Fruit fly (Drosophila melanogaster) whole organism, embryonic: ENCODE measurements around the gene CG42852.

Experiments used
- BEAF-32 ChIP-seq: fragments of 200-800 bp; sonication (Bioruptor generic); optimal IDR thresholded peaks from 3 replicates; lab custom pipeline; 2017; ENCODE audit warnings: missing biosample characterization, missing genetic modification characterization, mild to moderate bottlenecking, moderate library complexity, missing genetic modification reagents
- Bgb ChIP-seq: fragments of 200-800 bp; sonication (Bioruptor generic); IDR thresholded peaks from 2 replicates; pipeline ENCODE4 v1.3.6; 2022; ENCODE audit warnings: missing biosample characterization, missing genetic modification characterization; ENCODE audit not compliant: partially characterized antibody
- CG1024 ChIP-seq: fragments of 200-800 bp; sonication (Bioruptor generic); IDR thresholded peaks from 2 replicates; pipeline ENCODE4 v1.3.6; 2022; ENCODE audit warnings: missing biosample characterization, missing genetic modification characterization
- CG11723 ChIP-seq: fragments of 200-800 bp; sonication (Bioruptor generic); optimal IDR thresholded peaks from 2 replicates; lab custom pipeline; 2017; ENCODE audit warnings: missing biosample characterization, mild to moderate bottlenecking, missing genetic modification characterization
- CG13424 ChIP-seq: fragments of 200-800 bp; sonication (Bioruptor generic); optimal IDR thresholded peaks from 2 replicates; lab custom pipeline; 2019; ENCODE audit warnings: missing biosample characterization, mild to moderate bottlenecking, missing genetic modification characterization, moderate library complexity
- CG14050 ChIP-seq: fragments of 200-800 bp; sonication (Bioruptor generic); IDR thresholded peaks from 3 replicates; pipeline ENCODE4 v1.3.6; 2022; ENCODE audit warnings: missing biosample characterization, missing genetic modification characterization
- CG14710 ChIP-seq: fragments of 200-800 bp; sonication (Bioruptor generic); optimal IDR thresholded peaks from 3 replicates; lab custom pipeline; 2019; ENCODE audit warnings: missing biosample characterization, mild to moderate bottlenecking, missing genetic modification characterization, moderate library complexity
- CG15514 ChIP-seq: fragments of 200-800 bp; sonication (Bioruptor generic); optimal IDR thresholded peaks from 3 replicates; lab custom pipeline; 2017; ENCODE audit warnings: missing biosample characterization, missing genetic modification characterization, mild to moderate bottlenecking, moderate library complexity, missing genetic modification reagents
- CG15601 ChIP-seq: fragments of 200-800 bp; sonication (Bioruptor generic); optimal IDR thresholded peaks from 3 replicates; lab custom pipeline; 2019; ENCODE audit warnings: missing biosample characterization, mild to moderate bottlenecking, missing genetic modification characterization, moderate library complexity
- CG17385 ChIP-seq: fragments of 200-800 bp; sonication (Bioruptor generic); optimal IDR thresholded peaks from 3 replicates; lab custom pipeline; 2018; ENCODE audit warnings: missing biosample characterization, mild to moderate bottlenecking, missing genetic modification characterization
- CG17829 ChIP-seq: fragments of 200-800 bp; optimal IDR thresholded peaks from 2 replicates; lab custom pipeline; 2019; ENCODE audit warnings: missing biosample characterization, mild to moderate bottlenecking, missing genetic modification characterization, moderate library complexity
- CG18764 ChIP-seq: fragments of 200-800 bp; sonication (Bioruptor generic); optimal IDR thresholded peaks from 3 replicates; lab custom pipeline; 2016; ENCODE audit warnings: missing biosample characterization, missing genetic modification characterization
- CG33557 ChIP-seq: fragments of 200-800 bp; sonication (Bioruptor generic); optimal IDR thresholded peaks from 2 replicates; lab custom pipeline; 2019; ENCODE audit warnings: missing biosample characterization, mild to moderate bottlenecking, missing genetic modification characterization, moderate library complexity
- CG4707 ChIP-seq: fragments of 200-800 bp; sonication (Bioruptor generic); optimal IDR thresholded peaks from 2 replicates; lab custom pipeline; 2018; ENCODE audit warnings: missing biosample characterization, mild to moderate bottlenecking, missing genetic modification characterization, moderate library complexity
- CG6689 ChIP-seq: fragments of 200-800 bp; sonication (Bioruptor generic); IDR thresholded peaks from 2 replicates; pipeline ENCODE4 v1.3.6; 2022; ENCODE audit warnings: missing biosample characterization, missing genetic modification characterization
- CG6791 ChIP-seq: fragments of 200-800 bp; sonication (Bioruptor generic); IDR thresholded peaks from 3 replicates; pipeline ENCODE4 v1.3.6; 2022; ENCODE audit warnings: missing biosample characterization, missing genetic modification characterization; ENCODE audit not compliant: partially characterized antibody
- CG9437 ChIP-seq: fragments of 200-800 bp; sonication (Bioruptor generic); optimal IDR thresholded peaks from 2 replicates; lab custom pipeline; 2018; ENCODE audit warnings: missing biosample characterization, mild to moderate bottlenecking, missing genetic modification characterization
- CG9817 ChIP-seq: fragments of 200-800 bp; sonication (Bioruptor generic); optimal IDR thresholded peaks from 2 replicates; lab custom pipeline; 2018; ENCODE audit warnings: missing biosample characterization, mild to moderate bottlenecking, missing genetic modification characterization, moderate library complexity
- Camta ChIP-seq: fragments of 200-800 bp; sonication (Bioruptor generic); optimal IDR thresholded peaks from 2 replicates; lab custom pipeline; 2016; ENCODE audit warnings: missing biosample characterization, missing genetic modification characterization
- CrebB ChIP-seq: fragments of 200-800 bp; sonication (Bioruptor generic); optimal IDR thresholded peaks from 3 replicates; lab custom pipeline; 2018; ENCODE audit warnings: missing biosample characterization, mild to moderate bottlenecking, missing genetic modification characterization
- Dek ChIP-seq: fragments of 200-800 bp; sonication (Bioruptor generic); optimal IDR thresholded peaks from 3 replicates; lab custom pipeline; 2019; ENCODE audit warnings: missing biosample characterization, mild to moderate bottlenecking, missing genetic modification characterization, moderate library complexity
- Dp ChIP-seq: fragments of 200-800 bp; sonication (Bioruptor generic); optimal IDR thresholded peaks from 2 replicates; lab custom pipeline; 2018; ENCODE audit warnings: missing biosample characterization, mild to moderate bottlenecking, missing genetic modification characterization, moderate library complexity
- Ets65A ChIP-seq: fragments of 200-800 bp; sonication (Bioruptor generic); peaks from one replicate; lab custom pipeline; 2016; ENCODE audit warnings: missing biosample characterization, missing genetic modification characterization
- Gsc ChIP-seq: fragments of 200-800 bp; sonication (Bioruptor generic); IDR thresholded peaks from 2 replicates; pipeline ENCODE4 v1.3.6; 2022; ENCODE audit warnings: missing biosample characterization, missing genetic modification characterization
- HLH4C ChIP-seq: fragments of 200-800 bp; sonication (Bioruptor generic); IDR thresholded peaks from 3 replicates; pipeline ENCODE4 v1.3.6; 2022; ENCODE audit warnings: missing biosample characterization, missing genetic modification characterization; ENCODE audit not compliant: partially characterized antibody
- Med ChIP-seq: fragments of 200-800 bp; sonication (Bioruptor generic); peaks from one replicate; lab custom pipeline; 2016; ENCODE audit warnings: missing biosample characterization, missing genetic modification characterization, mild to moderate bottlenecking, inconsistent platforms, moderate library complexity
- Mrtf ChIP-seq: fragments of 200-800 bp; sonication (Bioruptor generic); IDR thresholded peaks from 3 replicates; pipeline ENCODE4 v1.3.6; 2022; ENCODE audit warnings: missing biosample characterization, missing genetic modification characterization
- Ptx1 ChIP-seq: fragments of 200-800 bp; sonication (Bioruptor generic); IDR thresholded peaks from 2 replicates; pipeline ENCODE4 v1.3.6; 2022; ENCODE audit warnings: missing biosample characterization, missing genetic modification characterization
- Ravus ChIP-seq: fragments of 200-800 bp; sonication (Bioruptor generic); IDR thresholded peaks from 2 replicates; pipeline ENCODE4 v1.3.6; 2022; ENCODE audit warnings: missing biosample characterization, missing genetic modification characterization
- Sin3A ChIP-seq: fragments of >200 bp; optimal IDR thresholded peaks from 2 replicates; lab custom pipeline; 2018
- Sry-δ ChIP-seq: fragments of 200-800 bp; sonication (Bioruptor generic); optimal IDR thresholded peaks from 2 replicates; lab custom pipeline; 2016; ENCODE audit warnings: missing biosample characterization, missing genetic modification characterization
- Xrp1 ChIP-seq: fragments of 200-800 bp; sonication (Bioruptor generic); IDR thresholded peaks from 2 replicates; pipeline ENCODE4 v1.3.6; 2022; ENCODE audit warnings: missing biosample characterization, missing genetic modification characterization
- ap ChIP-seq: fragments of 200-800 bp; sonication (Bioruptor generic); IDR thresholded peaks from 2 replicates; pipeline ENCODE4 v1.3.6; 2022; ENCODE audit warnings: missing biosample characterization, missing genetic modification characterization
- bab2 ChIP-seq: fragments of 200-800 bp; sonication (Bioruptor generic); optimal IDR thresholded peaks from 2 replicates; lab custom pipeline; 2016; ENCODE audit warnings: missing biosample characterization, missing genetic modification characterization
- crol ChIP-seq: fragments of 200-800 bp; sonication (Bioruptor generic); IDR thresholded peaks from 2 replicates; pipeline ENCODE4 v1.3.6; 2022; ENCODE audit warnings: missing biosample characterization, missing genetic modification characterization
- da ChIP-seq: fragments of 200-800 bp; sonication (Bioruptor generic); optimal IDR thresholded peaks from 2 replicates; lab custom pipeline; 2016; ENCODE audit warnings: missing biosample characterization, missing genetic modification characterization
- dan ChIP-seq: fragments of 200-800 bp; sonication (Bioruptor generic); IDR thresholded peaks from 2 replicates; pipeline ENCODE4 v1.3.6; 2022; ENCODE audit warnings: missing biosample characterization, missing genetic modification characterization
- dmrt11E ChIP-seq: fragments of 200-800 bp; sonication (Bioruptor generic); optimal IDR thresholded peaks from 3 replicates; lab custom pipeline; 2018; ENCODE audit warnings: missing biosample characterization, mild to moderate bottlenecking, missing genetic modification characterization, moderate library complexity
- ewg ChIP-seq: fragments of 200-800 bp; sonication (Bioruptor generic); optimal IDR thresholded peaks from 3 replicates; lab custom pipeline; 2017; ENCODE audit warnings: mild to moderate bottlenecking, missing biosample characterization, missing genetic modification reagents, missing genetic modification characterization
- eyg ChIP-seq: fragments of 200-800 bp; sonication (Bioruptor generic); optimal IDR thresholded peaks from 3 replicates; lab custom pipeline; 2016; ENCODE audit warnings: missing biosample characterization, missing genetic modification characterization
- h ChIP-seq: fragments of >200 bp; optimal IDR thresholded peaks from 2 replicates; lab custom pipeline; 2017
- ham ChIP-seq: fragments of 200-800 bp; sonication (Bioruptor generic); IDR thresholded peaks from 2 replicates; pipeline ENCODE4 v1.3.6; 2022; ENCODE audit warnings: missing biosample characterization, missing genetic modification characterization
- kni ChIP-seq: fragments of 200-800 bp; sonication (Bioruptor generic); optimal IDR thresholded peaks from 3 replicates; lab custom pipeline; 2017; ENCODE audit warnings: mild to moderate bottlenecking, missing biosample characterization, missing genetic modification reagents, missing genetic modification characterization
- knrl ChIP-seq: fragments of 200-800 bp; sonication (Bioruptor generic); IDR thresholded peaks from 3 replicates; pipeline ENCODE4 v1.3.6; 2022; ENCODE audit warnings: missing biosample characterization, missing genetic modification characterization; ENCODE audit not compliant: partially characterized antibody
- lbe ChIP-seq: fragments of 200-800 bp; sonication (Bioruptor generic); optimal IDR thresholded peaks from 2 replicates; lab custom pipeline; 2016; ENCODE audit warnings: missing biosample characterization, mild to moderate bottlenecking, missing genetic modification characterization
- nom ChIP-seq: fragments of 200-800 bp; sonication (Bioruptor generic); optimal IDR thresholded peaks from 2 replicates; lab custom pipeline; 2017; ENCODE audit warnings: missing biosample characterization, missing genetic modification characterization, mild to moderate bottlenecking, moderate library complexity, missing genetic modification reagents
- org-1 ChIP-seq: fragments of 200-800 bp; sonication (Bioruptor generic); optimal IDR thresholded peaks from 2 replicates; lab custom pipeline; 2017; ENCODE audit warnings: missing biosample characterization, missing genetic modification characterization
- sens ChIP-seq: fragments of 200-800 bp; sonication (Bioruptor generic); peaks from one replicate; lab custom pipeline; 2016; ENCODE audit warnings: missing biosample characterization, missing genetic modification characterization
- tgo ChIP-seq: fragments of 200-800 bp; sonication (Bioruptor generic); IDR thresholded peaks from 3 replicates; pipeline ENCODE4 v1.3.6; 2022; ENCODE audit warnings: missing biosample characterization, missing genetic modification characterization
- ttk ChIP-seq: fragments of 200-800 bp; sonication (Bioruptor generic); IDR thresholded peaks from 2 replicates; pipeline ENCODE4 v2.1.2; 2022; ENCODE audit warnings: missing biosample characterization, missing genetic modification characterization
- zfh1 ChIP-seq: fragments of 200-800 bp; sonication (Bioruptor generic); IDR thresholded peaks from 3 replicates; pipeline ENCODE4 v1.3.6; 2022; ENCODE audit warnings: missing biosample characterization, missing genetic modification characterization

The CG42852 gene

dm6 chr3L:16758504-16759109 lies 3.3 kb downstream of the CG42852 start (continued):
- TF ChIP-seq CG17829 (tag; lab: Kevin White, UChicago) (no peak), CG6689 (GFP tag; lab: Robert Waterston, UW) (no peak), CG14050 (GFP tag; lab: Robert Waterston, UW) (no peak), Bgb (GFP tag; lab: Robert Waterston, UW) (no peak), Sry-δ (GFP tag; lab: Kevin White, UChicago) (no peak), h (lab: Kevin White, UChicago) (no peak), Xrp1 (GFP tag; lab: Robert Waterston, UW) (0 out of 2 replicates have a peak, but pooled peaks have one; percentile 30), da (GFP tag; lab: Kevin White, UChicago) (no peak), ttk (no peak), CG6791 (GFP tag; lab: Robert Waterston, UW) (no peak), CG33557 (GFP tag; lab: Kevin White, UChicago) (no peak), CG4707 (no peak), Gsc (GFP tag; lab: Robert Waterston, UW) (no peak), kni (no peak), Dp (GFP tag; lab: Kevin White, UChicago) (no peak), dan (GFP tag; lab: Robert Waterston, UW) (no peak), sens (GFP tag; lab: Kevin White, UChicago) (peak; percentile 74), crol (GFP tag; lab: Robert Waterston, UW) (peak; percentile 78), nom (GFP tag; lab: Kevin White, UChicago) (peak; percentile 92), CG15601 (tag; lab: Kevin White, UChicago) (no peak), ham (no peak), Med (GFP tag; lab: Kevin White, UChicago) (no peak), Mrtf (GFP tag; lab: Robert Waterston, UW) (no peak), Ravus (no peak), Sin3A (lab: Kevin White, UChicago) (no peak), bab2 (GFP tag; lab: Kevin White, UChicago) (no peak), CG9437 (no peak), lbe (GFP tag; lab: Kevin White, UChicago) (peak; percentile 31), CG17385 (GFP tag; lab: Kevin White, UChicago) (no peak), Dek (no peak), Ets65A (GFP tag; lab: Kevin White, UChicago) (peak; percentile 38), CG11723 (GFP tag; lab: Kevin White, UChicago) (no peak), Ptx1 (GFP tag; lab: Robert Waterston, UW) (no peak), CG18764 (GFP tag; lab: Kevin White, UChicago) (no peak), org-1 (GFP tag; lab: Kevin White, UChicago) (no peak), CG14710 (tag; lab: Kevin White, UChicago) (no peak), CG9817 (tag; lab: Kevin White, UChicago) (no peak), tgo (GFP tag; lab: Robert Waterston, UW) (no peak), CG15514 (GFP tag; lab: Kevin White, UChicago) (no peak), CG1024 (no peak), ewg (GFP tag; lab: Kevin White, UChicago) (peak; percentile 11), HLH4C (GFP tag; lab: Robert Waterston, UW) (no peak), BEAF-32 (GFP tag; lab: Kevin White, UChicago) (no peak), Camta (GFP tag; lab: Kevin White, UChicago) (no peak), CrebB (no peak), ap (GFP tag; lab: Robert Waterston, UW) (no peak), zfh1 (GFP tag; lab: Robert Waterston, UW) (0 out of 3 replicates have a peak, but pooled peaks have one; percentile 6), eyg (no peak), dmrt11E (tag; lab: Kevin White, UChicago) (peak; percentile 13), CG13424 (tag; lab: Kevin White, UChicago) (no peak), knrl (GFP tag; lab: Robert Waterston, UW) (0 out of 3 replicates have a peak, but pooled peaks have one; percentile 8)
